Worm (Caenorhabditis elegans) whole organism, L1 larva: ENCODE measurements around the gene mul-1.

ENCODE experiments used
- C16A3.4 ChIP-seq: fragments of 150-350 bp; optimal IDR thresholded peaks from 2 replicates; lab custom pipeline; 2014; ENCODE audit warnings: missing biosample characterization, missing genetic modification characterization
- C34B4.2 ChIP-seq: sonication (generic microtip); optimal IDR thresholded peaks from 2 replicates; lab custom pipeline; 2017; ENCODE audit warnings: mild to moderate bottlenecking, missing genetic modification characterization, missing compliant biosample characterization
- F16B12.6 ChIP-seq: fragments of 150-350 bp; optimal IDR thresholded peaks from 2 replicates; lab custom pipeline; 2014; ENCODE audit warnings: missing biosample characterization, missing genetic modification characterization
- Y116A8C.19 ChIP-seq: sonication (generic microtip); optimal IDR thresholded peaks from 2 replicates; lab custom pipeline; 2016; ENCODE audit warnings: missing compliant biosample characterization, missing genetic modification characterization, borderline replicate concordance
- aly-2 ChIP-seq: fragments of 150-350 bp; optimal IDR thresholded peaks from 2 replicates; lab custom pipeline; 2014; ENCODE audit warnings: missing biosample characterization, missing genetic modification characterization
- ceh-8 ChIP-seq: fragments of 200-800 bp; sonication (Bioruptor generic); optimal IDR thresholded peaks from 2 replicates; lab custom pipeline; 2018; ENCODE audit warnings: mild to moderate bottlenecking, missing genetic modification characterization, moderate library complexity, missing compliant biosample characterization
- ceh-90 ChIP-seq: sonication (generic microtip); optimal IDR thresholded peaks from 2 replicates; lab custom pipeline; 2016; ENCODE audit warnings: missing genetic modification characterization, missing compliant biosample characterization
- dpl-1 ChIP-seq, 3 experiments: fragments of 150-350 bp in 2 of 3; sonication (generic microtip) in 1 of 3; optimal IDR thresholded peaks; 2 replicates each; lab custom pipeline; 2014 to 2017; ENCODE audit warnings: missing biosample characterization in 3 of 3, missing genetic modification characterization in 3 of 3, missing genetic modification reagents in 3 of 3
- efl-1 ChIP-seq, 4 experiments: fragments of 150-350 bp; optimal IDR thresholded peaks in 3 of 4; peaks in 1 of 4; 1 replicate in 1 of 4; 2 replicates in 3 of 4; lab custom pipeline; 2014; ENCODE audit warnings: missing biosample characterization in 2 of 4, missing genetic modification characterization in 2 of 4, missing genetic modification reagents in 2 of 4
- efl-3 ChIP-seq: fragments of 200-800 bp; sonication (Bioruptor generic); optimal IDR thresholded peaks from 2 replicates; lab custom pipeline; 2018; ENCODE audit warnings: mild to moderate bottlenecking, missing genetic modification characterization, missing compliant biosample characterization
- egl-27 ChIP-seq, 2 experiments: fragments of 150-350 bp in 1 of 2; sonication (generic microtip); optimal IDR thresholded peaks; 3 replicates each; lab custom pipeline; 2017 to 2018; ENCODE audit warnings: missing biosample characterization in 2 of 2, missing genetic modification characterization in 2 of 2, missing genetic modification reagents in 2 of 2
- elt-2 ChIP-seq: sonication (generic microtip); optimal IDR thresholded peaks from 2 replicates; lab custom pipeline; 2016; ENCODE audit warnings: missing genetic modification characterization, mild to moderate bottlenecking, inconsistent platforms, missing compliant biosample characterization, missing genetic modification reagents
- grh-1 ChIP-seq: fragments of 200-800 bp; sonication (Bioruptor generic); IDR thresholded peaks from 2 replicates; pipeline ENCODE4 v1.3.6; 2022; ENCODE audit warnings: missing genetic modification reagents, missing genetic modification characterization, missing compliant biosample characterization
- hlh-17 ChIP-seq: fragments of 200-800 bp; sonication (Bioruptor generic); optimal IDR thresholded peaks from 2 replicates; lab custom pipeline; 2018; ENCODE audit warnings: missing genetic modification characterization, mild to moderate bottlenecking, missing compliant biosample characterization, moderate library complexity, borderline replicate concordance
- hpl-2 ChIP-seq: fragments of 150-350 bp; optimal IDR thresholded peaks from 2 replicates; lab custom pipeline; 2014; ENCODE audit warnings: missing biosample characterization, missing genetic modification reagents, missing genetic modification characterization
- lin-13 ChIP-seq: fragments of 150-350 bp; optimal IDR thresholded peaks from 2 replicates; lab custom pipeline; 2014; ENCODE audit warnings: missing biosample characterization, missing genetic modification reagents, missing genetic modification characterization
- lin-15B ChIP-seq: fragments of 150-350 bp; sonication (generic microtip); optimal IDR thresholded peaks from 3 replicates; lab custom pipeline; 2014; ENCODE audit warnings: missing biosample characterization, missing genetic modification characterization
- mef-2 ChIP-seq: fragments of 150-350 bp; optimal IDR thresholded peaks from 2 replicates; lab custom pipeline; 2014; ENCODE audit warnings: missing biosample characterization, missing genetic modification characterization
- nhr-11 ChIP-seq: fragments of 150-350 bp; optimal IDR thresholded peaks from 2 replicates; lab custom pipeline; 2014; ENCODE audit warnings: missing biosample characterization, missing genetic modification characterization
- nhr-237 ChIP-seq: fragments of 150-350 bp; optimal IDR thresholded peaks from 2 replicates; lab custom pipeline; 2014; ENCODE audit warnings: missing biosample characterization, missing genetic modification characterization
- nhr-76 ChIP-seq: sonication (generic microtip); optimal IDR thresholded peaks from 2 replicates; lab custom pipeline; 2017; ENCODE audit warnings: missing biosample characterization, missing genetic modification characterization
- pax-3 ChIP-seq: fragments of 200-800 bp; sonication (Bioruptor generic); optimal IDR thresholded peaks from 2 replicates; lab custom pipeline; 2018; ENCODE audit warnings: mild to moderate bottlenecking, missing genetic modification characterization, moderate library complexity, missing compliant biosample characterization
- pqm-1 ChIP-seq: sonication (generic microtip); optimal IDR thresholded peaks from 3 replicates; lab custom pipeline; 2017; ENCODE audit warnings: missing biosample characterization, missing genetic modification characterization
- snu-23 ChIP-seq: sonication (generic microtip); optimal IDR thresholded peaks from 2 replicates; lab custom pipeline; 2016; ENCODE audit warnings: missing genetic modification characterization, missing compliant biosample characterization
- sptf-1 ChIP-seq: fragments of 150-350 bp; optimal IDR thresholded peaks from 2 replicates; lab custom pipeline; 2014; ENCODE audit warnings: missing biosample characterization, missing genetic modification characterization
- sup-37 ChIP-seq: fragments of 200-800 bp; sonication (Bioruptor generic); optimal IDR thresholded peaks from 2 replicates; lab custom pipeline; 2018; ENCODE audit warnings: mild to moderate bottlenecking, missing genetic modification characterization, missing compliant biosample characterization
- unc-130 ChIP-seq: fragments of 150-350 bp; optimal IDR thresholded peaks from 2 replicates; lab custom pipeline; 2017; ENCODE audit warnings: missing biosample characterization, missing genetic modification characterization, inconsistent platforms
- unc-86 ChIP-seq: sonication (generic microtip); optimal IDR thresholded peaks from 2 replicates; lab custom pipeline; 2016; ENCODE audit warnings: missing genetic modification characterization, missing compliant biosample characterization
- vab-15 ChIP-seq: sonication (generic microtip); optimal IDR thresholded peaks from 2 replicates; lab custom pipeline; 2017; ENCODE audit warnings: missing genotype, mild to moderate bottlenecking, missing genetic modification characterization, missing compliant biosample characterization
- xbp-1 ChIP-seq: sonication (generic microtip); optimal IDR thresholded peaks from 2 replicates; lab custom pipeline; 2016; ENCODE audit warnings: missing genetic modification characterization, missing compliant biosample characterization
- zag-1 ChIP-seq: fragments of 150-350 bp; optimal IDR thresholded peaks from 2 replicates; lab custom pipeline; 2014; ENCODE audit warnings: missing biosample characterization, missing genetic modification characterization
- zip-4 ChIP-seq: fragments of 200-800 bp; sonication (Bioruptor generic); optimal IDR thresholded peaks from 2 replicates; lab custom pipeline; 2018; ENCODE audit warnings: mild to moderate bottlenecking, missing genetic modification characterization, moderate library complexity, missing compliant biosample characterization
- ztf-4 ChIP-seq: fragments of 150-350 bp; optimal IDR thresholded peaks from 2 replicates; lab custom pipeline; 2014; ENCODE audit warnings: missing biosample characterization, missing genetic modification characterization

mul-1 gene

ce11 chrIV:4080846-4081245, 42.1 kb downstream of the mul-1 start, which contains the start of the genes C35B1.9 and C35B1.3:
Gene C35B1.9, minus strand, starts transcription at chrIV:4080946.
Gene C35B1.3, plus strand, starts transcription at chrIV:4081151.
- TF ChIP-seq lin-15B (tag; lab: Kevin White, UChicago) (no peak), zip-4 (GFP tag; lab: Kevin White, UChicago) (no peak), zag-1 (tag; lab: Kevin White, UChicago) (no peak), unc-130 (tag; lab: Kevin White, UChicago) (no peak), ztf-4 (tag; lab: Kevin White, UChicago) (no peak), sptf-1 (tag; lab: Kevin White, UChicago) (no peak)

ce11 chrIV:4079514-4079913, 43.5 kb downstream of the mul-1 start, which contains the start of gene C35B1.4:
Gene C35B1.4, plus strand, starts transcription at chrIV:4079814.
- TF ChIP-seq xbp-1 (tag; lab: Kevin White, UChicago) (no peak), nhr-237 (tag; lab: Kevin White, UChicago) (no peak), hpl-2 (GFP tag; lab: Kevin White, UChicago) (no peak), dpl-1 (GFP tag; optimal IDR thresholded peaks at IDR 0.05; lab: Kevin White, UChicago) (no peak), sup-37 (no peak), ceh-8 (no peak), elt-2 (tag; lab: Kevin White, UChicago) (no peak), Y116A8C.19 (tag; lab: Kevin White, UChicago) (no peak), ceh-90 (no peak), nhr-76 (tag; lab: Kevin White, UChicago) (no peak), unc-86 (tag; lab: Kevin White, UChicago) (no peak), F16B12.6 (tag; lab: Kevin White, UChicago) (no peak), vab-15 (tag; lab: Kevin White, UChicago) (no peak), aly-2 (no peak), hlh-17 (no peak)

DNA sequence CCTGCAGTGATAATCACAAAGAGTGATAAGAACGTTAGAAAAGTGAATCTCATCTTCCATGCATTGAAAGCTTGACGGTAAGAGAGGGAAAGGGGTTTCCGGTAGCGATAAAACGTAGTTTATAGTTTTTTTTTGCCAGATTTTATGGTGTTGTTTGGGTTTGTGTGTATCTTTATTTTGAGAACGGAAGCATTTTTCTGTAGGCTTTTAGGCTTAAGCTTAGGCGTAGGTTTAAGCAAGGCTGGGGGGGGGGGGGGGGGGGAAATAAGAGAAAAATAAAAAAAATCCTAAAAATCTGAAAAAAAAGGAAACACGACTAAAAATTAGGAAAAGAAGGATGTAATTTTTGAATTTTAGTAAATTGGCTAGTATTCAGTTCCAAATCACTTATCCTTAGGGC, 44.1 kb downstream of the mul-1 start, which contains the start of gene C35B1.8:
Gene C35B1.8, minus strand, starts transcription at position 101 of the 400 bp plus-strand sequence.
- no peak for TF ChIP-seq lin-13 (GFP tag; lab: Kevin White, UChicago)
- TF ChIP-seq pax-3 (tag; lab: Kevin White, UChicago) = no peak

ce11 chrIV:4076690-4077295, 46.2 kb downstream of the mul-1 start:
- TF ChIP-seq grh-1 (GFP tag; lab: Robert Waterston, UW) (no peak), ceh-8 (peak; percentile 44), nhr-237 (tag; lab: Kevin White, UChicago) (no peak), efl-1 (optimal IDR thresholded peaks at IDR 0.05; lab: Kevin White, UChicago) (no peak), efl-1 (GFP tag; optimal IDR thresholded peaks at IDR 0.05 in 1 of 2; lab: Kevin White, UChicago) (peak in 1 of 2 experiments; percentile 15), ceh-90 (no peak)

DNA sequence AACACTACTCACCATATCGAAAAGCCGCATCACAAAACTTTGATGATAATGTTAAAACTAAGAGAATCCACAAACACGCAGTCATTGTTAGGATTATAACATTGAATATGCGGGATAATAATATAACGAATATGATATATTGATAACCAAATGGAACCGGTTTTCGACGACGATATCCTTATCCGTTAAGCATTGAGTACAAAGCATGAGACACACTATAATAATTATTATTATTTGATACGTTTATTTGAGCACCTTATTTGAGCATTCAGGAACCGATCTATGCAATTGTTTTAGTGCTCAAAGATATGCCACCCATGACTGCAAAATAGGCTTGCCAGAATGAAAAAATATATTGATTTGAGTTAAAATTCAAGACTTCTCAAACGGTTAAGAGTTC, 48.4 kb downstream of the mul-1 start, which contains the start of gene W03D2.9:
Gene W03D2.9, minus strand, starts transcription at position 101 of the 400 bp plus-strand sequence.
- TF ChIP-seq nhr-11 (tag; lab: Kevin White, UChicago) = no peak
- TF ChIP-seq snu-23 = no peak
- no peak for TF ChIP-seq C34B4.2 (tag; lab: Kevin White, UChicago)
- TF ChIP-seq efl-3 (GFP tag; lab: Kevin White, UChicago) = no peak
- no peak for TF ChIP-seq pqm-1 (tag; lab: Kevin White, UChicago)
- no peak for TF ChIP-seq F16B12.6 (tag; lab: Kevin White, UChicago)
- no peak for TF ChIP-seq egl-27 (tag; optimal IDR thresholded peaks at IDR 0.05; lab: Kevin White, UChicago)
- TF ChIP-seq C16A3.4 = no peak
- TF ChIP-seq mef-2 (tag; lab: Kevin White, UChicago) = no peak
